Worm (Caenorhabditis elegans) whole organism, mixed stage, embryonic: ENCODE results near the gene abu-8.

Source experiments
- M03D4.4 ChIP-seq: sonication (generic microtip); optimal IDR thresholded peaks from 2 replicates; lab custom pipeline; 2017; ENCODE audit warnings: mild to moderate bottlenecking, missing genetic modification characterization, missing compliant biosample characterization
- bed-3 ChIP-seq: fragments of 200-800 bp; sonication (Bioruptor generic); optimal IDR thresholded peaks from 3 replicates; lab custom pipeline; 2018; ENCODE audit warnings: mild to moderate bottlenecking, missing genetic modification characterization, moderate library complexity, missing compliant biosample characterization
- blmp-1 ChIP-seq: fragments of 150-350 bp; optimal IDR thresholded peaks from 2 replicates; lab custom pipeline; 2014; ENCODE audit warnings: missing biosample characterization, missing genetic modification characterization
- ceh-39 ChIP-seq: fragments of 150-350 bp; optimal IDR thresholded peaks from 2 replicates; lab custom pipeline; 2014; ENCODE audit warnings: missing biosample characterization, missing genetic modification characterization
- ceh-43 ChIP-seq: fragments of 200-800 bp; sonication (Bioruptor generic); optimal IDR thresholded peaks from 2 replicates; lab custom pipeline; 2018; ENCODE audit warnings: mild to moderate bottlenecking, missing genetic modification characterization, moderate library complexity, missing compliant biosample characterization
- ceh-83 ChIP-seq: fragments of 200-800 bp; sonication (Bioruptor generic); optimal IDR thresholded peaks from 2 replicates; lab custom pipeline; 2018; ENCODE audit warnings: mild to moderate bottlenecking, missing genetic modification characterization, missing compliant biosample characterization
- ces-1 ChIP-seq: fragments of 150-350 bp; optimal IDR thresholded peaks from 2 replicates; lab custom pipeline; 2014; ENCODE audit warnings: missing biosample characterization, missing genetic modification reagents, missing genetic modification characterization
- cnd-1 ChIP-seq: fragments of 200-800 bp; sonication (Bioruptor generic); optimal IDR thresholded peaks from 2 replicates; lab custom pipeline; 2018; ENCODE audit warnings: mild to moderate bottlenecking, missing genetic modification characterization, missing compliant biosample characterization
- drap-1 ChIP-seq: fragments of 200-800 bp; sonication (Bioruptor generic); optimal IDR thresholded peaks from 3 replicates; lab custom pipeline; 2018; ENCODE audit warnings: mild to moderate bottlenecking, missing genetic modification characterization, missing compliant biosample characterization
- elt-1 ChIP-seq: sonication (generic microtip); optimal IDR thresholded peaks from 2 replicates; lab custom pipeline; 2017; ENCODE audit warnings: missing genetic modification characterization, mild to moderate bottlenecking, missing compliant biosample characterization, antibody characterized with exemption, moderate library complexity, borderline replicate concordance; ENCODE audit not compliant: insufficient read depth
- elt-3 ChIP-seq: fragments of 150-350 bp; optimal IDR thresholded peaks from 2 replicates; lab custom pipeline; 2014; ENCODE audit warnings: missing biosample characterization, missing genetic modification characterization
- flh-1 ChIP-seq: fragments of 200-800 bp; sonication (Bioruptor generic); optimal IDR thresholded peaks from 2 replicates; lab custom pipeline; 2018; ENCODE audit warnings: mild to moderate bottlenecking, missing genetic modification characterization, moderate library complexity, missing compliant biosample characterization
- hlh-1 ChIP-seq: fragments of 150-350 bp; optimal IDR thresholded peaks from 2 replicates; lab custom pipeline; 2014; ENCODE audit warnings: missing biosample characterization, missing genetic modification reagents, missing genetic modification characterization
- lin-13 ChIP-seq: fragments of 150-350 bp; optimal IDR thresholded peaks from 2 replicates; lab custom pipeline; 2014; ENCODE audit warnings: missing biosample characterization, missing genetic modification characterization
- lin-32 ChIP-seq: fragments of 200-800 bp; sonication (Bioruptor generic); optimal IDR thresholded peaks from 2 replicates; lab custom pipeline; 2018; ENCODE audit warnings: mild to moderate bottlenecking, missing genetic modification characterization, missing compliant biosample characterization
- lsy-2 ChIP-seq: fragments of 150-350 bp; optimal IDR thresholded peaks from 2 replicates; lab custom pipeline; 2014; ENCODE audit warnings: missing biosample characterization, missing genetic modification characterization
- mep-1 ChIP-seq: fragments of 150-350 bp; optimal IDR thresholded peaks from 2 replicates; lab custom pipeline; 2017; ENCODE audit warnings: missing biosample characterization, missing genetic modification reagents, missing genetic modification characterization, inconsistent platforms
- mls-2 ChIP-seq: sonication (generic microtip); optimal IDR thresholded peaks from 2 replicates; lab custom pipeline; 2016; ENCODE audit warnings: mild to moderate bottlenecking, missing genetic modification characterization, moderate library complexity, missing compliant biosample characterization
- nhr-12 ChIP-seq: fragments of 150-350 bp; optimal IDR thresholded peaks from 2 replicates; lab custom pipeline; 2014; ENCODE audit warnings: missing biosample characterization, missing genetic modification characterization
- nhr-2 ChIP-seq: fragments of 150-350 bp; optimal IDR thresholded peaks from 2 replicates; lab custom pipeline; 2014; ENCODE audit warnings: missing biosample characterization, missing genetic modification characterization
- nhr-237 ChIP-seq: fragments of 150-350 bp; optimal IDR thresholded peaks from 2 replicates; lab custom pipeline; 2014; ENCODE audit warnings: missing biosample characterization, missing genetic modification characterization
- nhr-28 ChIP-seq: fragments of 150-350 bp; optimal IDR thresholded peaks from 2 replicates; lab custom pipeline; 2014; ENCODE audit warnings: missing biosample characterization, missing genetic modification characterization
- nhr-76 ChIP-seq: sonication (generic microtip); optimal IDR thresholded peaks from 2 replicates; lab custom pipeline; 2017; ENCODE audit warnings: missing biosample characterization, missing genetic modification characterization
- pha-4 ChIP-seq: fragments of 150-350 bp; optimal IDR thresholded peaks from 2 replicates; lab custom pipeline; 2018; ENCODE audit warnings: missing biosample characterization, missing genetic modification reagents, missing genetic modification characterization
- sem-2 ChIP-seq: fragments of 200-800 bp; sonication (Bioruptor generic); optimal IDR thresholded peaks from 2 replicates; lab custom pipeline; 2018; ENCODE audit warnings: mild to moderate bottlenecking, missing genetic modification characterization, missing compliant biosample characterization
- snpc-4 ChIP-seq: fragments of 150-350 bp; optimal IDR thresholded peaks from 2 replicates; lab custom pipeline; 2014; ENCODE audit warnings: missing biosample characterization, missing genetic modification characterization
- sptf-1 ChIP-seq: sonication (generic microtip); optimal IDR thresholded peaks from 2 replicates; lab custom pipeline; 2017; ENCODE audit warnings: mild to moderate bottlenecking, missing genetic modification characterization, moderate library complexity, missing compliant biosample characterization
- unc-120 ChIP-seq: sonication (generic microtip); optimal IDR thresholded peaks from 2 replicates; lab custom pipeline; 2017; ENCODE audit warnings: missing genetic modification characterization, missing compliant biosample characterization; ENCODE audit not compliant: poor library complexity, severe bottlenecking
- unc-62 ChIP-seq: fragments of 150-350 bp; optimal IDR thresholded peaks from 2 replicates; lab custom pipeline; 2014; ENCODE audit warnings: missing biosample characterization, missing genetic modification reagents, missing genetic modification characterization
- zip-8 ChIP-seq: fragments of 150-350 bp; optimal IDR thresholded peaks from 2 replicates; lab custom pipeline; 2014; ENCODE audit warnings: missing biosample characterization, missing genetic modification characterization
- ztf-11 ChIP-seq: fragments of 150-350 bp; optimal IDR thresholded peaks from 2 replicates; lab custom pipeline; 2014; ENCODE audit warnings: missing biosample characterization, missing genetic modification characterization

The abu-8 gene

ce11 chrV:5233777-5234176 is 39.4 kb upstream of the abu-8 start, which contains the start of gene cest-32:
cest-32 (minus strand) TSS chrV:5233891.
- TF ChIP-seq mls-2 (no peak), lsy-2 (tag; lab: Kevin White, UChicago) (no peak), ces-1 (GFP tag; lab: Kevin White, UChicago) (no peak), ceh-43 (GFP tag; lab: Kevin White, UChicago) (no peak), mep-1 (tag; lab: Kevin White, UChicago) (no peak), drap-1 (GFP tag; lab: Kevin White, UChicago) (no peak), nhr-12 (tag; lab: Kevin White, UChicago) (no peak), sptf-1 (no peak), bed-3 (GFP tag; lab: Kevin White, UChicago) (no peak), ceh-83 (no peak), unc-62 (no peak), sem-2 (GFP tag; lab: Kevin White, UChicago) (no peak), nhr-28 (no peak)

- TF ChIP-seq lin-13 (tag; lab: Kevin White, UChicago) = no peak
- no peak for TF ChIP-seq zip-8
- no peak for TF ChIP-seq ceh-39 (tag; lab: Kevin White, UChicago)
- no peak for TF ChIP-seq elt-1 (tag; lab: Kevin White, UChicago)
- TF ChIP-seq snpc-4 (tag; lab: Kevin White, UChicago) = no peak
- TF ChIP-seq nhr-237 (tag; lab: Kevin White, UChicago) = no peak
- no peak for TF ChIP-seq hlh-1 (tag; lab: Kevin White, UChicago)
- no peak for TF ChIP-seq lsy-2 (tag; lab: Kevin White, UChicago)
- no peak for TF ChIP-seq M03D4.4 (tag; lab: Kevin White, UChicago)
- TF ChIP-seq ceh-83 = no peak
- no peak for TF ChIP-seq elt-3 (tag; lab: Kevin White, UChicago)
- TF ChIP-seq ceh-43 (GFP tag; lab: Kevin White, UChicago) = no peak
- no peak for TF ChIP-seq pha-4 (tag; lab: Kevin White, UChicago)
- TF ChIP-seq cnd-1 = no peak
- TF ChIP-seq flh-1 (GFP tag; lab: Kevin White, UChicago) = no peak
Observed at ce11 chrV:5228513-5228912, 34.1 kb upstream of the abu-8 start.

ce11 chrV:5225660-5226059 is 31.3 kb upstream of the abu-8 start:
- no peak for TF ChIP-seq nhr-76 (tag; lab: Kevin White, UChicago)
- no peak for TF ChIP-seq mep-1 (tag; lab: Kevin White, UChicago)
- no peak for TF ChIP-seq sem-2 (GFP tag; lab: Kevin White, UChicago)
- no peak for TF ChIP-seq bed-3 (GFP tag; lab: Kevin White, UChicago)
- TF ChIP-seq ceh-83 = no peak
- TF ChIP-seq elt-3 (tag; lab: Kevin White, UChicago) = no peak
- no peak for TF ChIP-seq nhr-28
- TF ChIP-seq hlh-1 (tag; lab: Kevin White, UChicago) = no peak
- no peak for TF ChIP-seq ceh-39 (tag; lab: Kevin White, UChicago)
- no peak for TF ChIP-seq ces-1 (GFP tag; lab: Kevin White, UChicago)
- no peak for TF ChIP-seq snpc-4 (tag; lab: Kevin White, UChicago)
- TF ChIP-seq ceh-43 (GFP tag; lab: Kevin White, UChicago) = no peak
- TF ChIP-seq sptf-1 = no peak
- no peak for TF ChIP-seq unc-120 (tag; lab: Kevin White, UChicago)
- TF ChIP-seq lin-32 = no peak
- no peak for TF ChIP-seq unc-62
- TF ChIP-seq, all 35 proteins: peak for 0

ce11 chrV:5223044-5223443 is 28.6 kb upstream of the abu-8 start, which contains the start of gene Y49G5B.1:
Y49G5B.1 (plus strand) TSS chrV:5223367.
- TF ChIP-seq hlh-1 (tag; lab: Kevin White, UChicago) = no peak
- TF ChIP-seq bed-3 (GFP tag; lab: Kevin White, UChicago) = no peak
- TF ChIP-seq unc-120 (tag; lab: Kevin White, UChicago) = no peak
- TF ChIP-seq elt-3 (tag; lab: Kevin White, UChicago) = no peak
- TF ChIP-seq blmp-1 (tag; lab: Kevin White, UChicago) = no peak
- TF ChIP-seq, all 35 proteins: peak for 0

- TF ChIP-seq cnd-1 = no peak
- no peak for TF ChIP-seq bed-3 (GFP tag; lab: Kevin White, UChicago)
- TF ChIP-seq lsy-2 (tag; lab: Kevin White, UChicago) = no peak
- TF ChIP-seq nhr-2 (tag; lab: Kevin White, UChicago) = no peak
- no peak for TF ChIP-seq mep-1 (tag; lab: Kevin White, UChicago)
- no peak for TF ChIP-seq unc-120 (tag; lab: Kevin White, UChicago)
- TF ChIP-seq ceh-83 = no peak
- no peak for TF ChIP-seq sem-2 (GFP tag; lab: Kevin White, UChicago)
- no peak for TF ChIP-seq ceh-39 (tag; lab: Kevin White, UChicago)
- no peak for TF ChIP-seq drap-1 (GFP tag; lab: Kevin White, UChicago)
- no peak for TF ChIP-seq zip-8
- TF ChIP-seq hlh-1 (tag; lab: Kevin White, UChicago) = no peak
- TF ChIP-seq snpc-4 (tag; lab: Kevin White, UChicago) = no peak
- TF ChIP-seq ceh-43 (GFP tag; lab: Kevin White, UChicago) = no peak
- no peak for TF ChIP-seq M03D4.4 (tag; lab: Kevin White, UChicago)
- TF ChIP-seq mls-2 = no peak
- TF ChIP-seq elt-3 (tag; lab: Kevin White, UChicago) = no peak
- TF ChIP-seq ztf-11 (tag; lab: Kevin White, UChicago) = no peak
- no peak for TF ChIP-seq ces-1 (GFP tag; lab: Kevin White, UChicago)
Observed at ce11 chrV:5213674-5214073, 19.3 kb upstream of the abu-8 start.
